Worm (Caenorhabditis elegans): ENCODE results near the gene Y56A3A.31.
A peak's percentile ranks its signal among the peaks of the same experiment; 100 is the strongest.

Gene Y56A3A.31

DNA sequence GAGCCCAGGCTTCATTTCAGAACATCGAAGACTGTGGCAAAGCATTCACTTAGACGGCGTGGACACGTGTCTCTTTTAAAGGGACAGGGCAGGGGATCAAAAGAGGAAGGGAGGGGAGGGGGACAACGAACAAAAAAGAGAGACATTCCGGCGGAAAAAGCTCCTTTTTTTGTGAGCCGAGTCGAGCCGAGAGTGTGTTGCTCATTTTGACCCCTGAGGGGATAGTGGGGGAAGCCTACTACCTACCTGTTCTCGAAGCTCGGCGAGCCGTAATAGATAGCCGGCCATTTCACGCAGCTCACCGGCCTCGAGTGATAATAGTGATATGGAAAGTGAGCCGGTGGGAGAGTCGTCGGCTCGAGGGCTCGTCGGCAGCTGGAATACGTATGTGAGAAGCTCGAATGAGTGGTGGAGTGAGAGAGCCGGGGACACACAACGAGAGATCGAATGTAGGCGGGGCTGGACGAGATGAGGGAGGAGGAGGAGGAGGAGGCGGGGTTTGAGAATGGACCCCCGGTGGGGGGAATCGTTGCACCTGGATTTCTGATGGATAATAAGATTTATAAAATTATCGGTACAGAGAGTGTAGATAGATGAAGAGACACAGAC lies 37.5 kb upstream of the Y56A3A.31 start:
- TF ChIP-seq ama-1 (optimal IDR thresholded peaks at IDR 0.05): peak; percentile 75
- TF ChIP-seq nfya-1 (tag; optimal IDR thresholded peaks at IDR 0.05; ENCODE audit: insufficient read depth): peak; percentile 38
- TF ChIP-seq sea-2 (GFP tag; optimal IDR thresholded peaks at IDR 0.05): no peak

ce11 chrIII:11937911-11938310 lies 36.4 kb upstream of the Y56A3A.31 start:
- TF ChIP-seq daf-12 (tag; optimal IDR thresholded peaks at IDR 0.05) (no peak), nhr-11 (tag; optimal IDR thresholded peaks at IDR 0.05) (no peak), fkh-2 (tag; optimal IDR thresholded peaks at IDR 0.05) (no peak), nfya-1 (tag; optimal IDR thresholded peaks at IDR 0.05; ENCODE audit: insufficient read depth) (peak; percentile 46), sea-2 (GFP tag; optimal IDR thresholded peaks at IDR 0.05) (no peak), tbx-2 (tag; optimal IDR thresholded peaks at IDR 0.05) (no peak), elt-2 (tag; optimal IDR thresholded peaks at IDR 0.05) (no peak), egl-5 (tag; optimal IDR thresholded peaks at IDR 0.05) (peak; percentile 28), elt-1 (tag; optimal IDR thresholded peaks at IDR 0.05) (no peak), snpc-4 (tag; optimal IDR thresholded peaks at IDR 0.05) (no peak), mdl-1 (tag; optimal IDR thresholded peaks at IDR 0.05) (no peak), lin-15B (tag; optimal IDR thresholded peaks at IDR 0.05) (no peak), zag-1 (tag; optimal IDR thresholded peaks at IDR 0.05) (no peak), ztf-4 (tag; optimal IDR thresholded peaks at IDR 0.05) (no peak)

ce11 chrIII:11938525-11938924 lies 35.8 kb upstream of the Y56A3A.31 start:
- TF ChIP-seq lsy-12 (tag; optimal IDR thresholded peaks at IDR 0.05) (no peak), nhr-28 (tag; optimal IDR thresholded peaks at IDR 0.05) (no peak), egl-5 (tag; optimal IDR thresholded peaks at IDR 0.05) (no peak), egl-27 (tag; optimal IDR thresholded peaks at IDR 0.05) (no peak), nhr-76 (tag; optimal IDR thresholded peaks at IDR 0.05) (no peak), elt-2 (tag; optimal IDR thresholded peaks at IDR 0.05) (no peak), jun-1 (tag; optimal IDR thresholded peaks at IDR 0.05) (no peak), fkh-2 (tag; optimal IDR thresholded peaks at IDR 0.05) (no peak), nhr-77 (tag; optimal IDR thresholded peaks at IDR 0.05) (no peak), nfya-1 (tag; optimal IDR thresholded peaks at IDR 0.05; ENCODE audit: insufficient read depth) (no peak), snpc-4 (tag; optimal IDR thresholded peaks at IDR 0.05) (no peak), fkh-10 (GFP tag; optimal IDR thresholded peaks at IDR 0.05) (no peak)

DNA sequence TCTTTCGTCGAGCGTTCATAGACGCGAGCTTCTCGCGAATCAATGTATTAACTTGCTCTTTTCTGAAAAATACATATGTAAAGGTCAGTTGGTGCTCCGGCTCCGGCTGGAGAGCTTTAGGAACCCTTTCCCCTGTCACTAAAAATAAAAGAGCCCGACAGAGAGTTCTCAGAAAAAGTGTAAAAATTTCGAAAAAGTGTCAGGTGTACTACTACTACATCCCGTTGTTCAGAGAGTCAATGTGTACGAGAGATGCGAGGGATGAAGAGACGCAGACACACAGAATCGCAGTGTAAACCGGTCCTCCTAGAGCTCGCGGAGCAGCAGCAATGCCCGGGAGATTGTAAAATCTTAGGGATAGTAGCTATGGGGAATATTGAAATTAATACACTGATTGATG lies 31.6 kb upstream of the Y56A3A.31 start:
- TF ChIP-seq elt-3 (tag; optimal IDR thresholded peaks at IDR 0.05): no peak
- peak; percentile 56 for TF ChIP-seq nfya-1 (tag; optimal IDR thresholded peaks at IDR 0.05; ENCODE audit: insufficient read depth)
- TF ChIP-seq lin-15B (tag; optimal IDR thresholded peaks at IDR 0.05): peak; percentile 10

DNA sequence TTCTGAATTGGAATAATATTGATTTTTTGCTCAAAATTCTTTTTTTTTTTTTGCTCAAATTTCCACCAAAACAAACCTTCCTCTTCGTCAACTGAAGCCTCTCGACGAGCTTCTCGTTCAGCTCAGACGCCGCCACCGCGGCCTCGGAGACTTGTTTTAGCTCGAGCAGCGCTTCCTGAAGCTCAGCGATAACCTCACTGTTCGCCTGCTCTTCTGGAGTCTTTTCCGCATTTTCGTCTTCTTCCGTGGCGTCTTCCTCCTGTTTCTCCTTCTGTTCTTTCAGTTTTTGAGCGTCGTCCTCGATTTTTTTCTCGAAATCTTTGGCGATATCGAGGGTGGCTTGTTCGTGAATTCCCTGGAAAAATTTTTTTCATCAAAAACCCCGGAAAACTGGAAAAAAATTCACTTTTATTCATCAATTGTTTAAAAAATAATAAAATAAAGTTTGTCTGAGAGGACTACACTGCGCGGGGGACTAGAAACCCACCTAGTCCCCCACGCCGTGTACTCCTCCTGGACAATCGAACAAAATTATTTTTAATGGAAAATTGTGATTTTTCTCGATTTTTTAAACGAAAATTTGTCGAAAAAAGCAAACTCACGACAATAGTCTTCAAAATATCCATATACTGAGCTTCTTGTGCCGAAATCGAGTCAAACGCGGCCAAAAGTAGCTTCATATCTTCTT lies 28.1 kb upstream of the Y56A3A.31 start:
- TF ChIP-seq unc-62 (GFP tag; optimal IDR thresholded peaks at IDR 0.05) (no peak), elt-2 (tag; optimal IDR thresholded peaks at IDR 0.05) (no peak), R02D3.7 (tag; optimal IDR thresholded peaks at IDR 0.05) (peak; percentile 40), ceh-16 (tag; optimal IDR thresholded peaks at IDR 0.05) (no peak), lsy-12 (tag; optimal IDR thresholded peaks at IDR 0.05) (peak; percentile 88), mdl-1 (tag; optimal IDR thresholded peaks at IDR 0.05) (no peak), nhr-77 (tag; optimal IDR thresholded peaks at IDR 0.05) (no peak), pha-4 (tag; optimal IDR thresholded peaks at IDR 0.05) (peak; percentile 72), zag-1 (tag; optimal IDR thresholded peaks at IDR 0.05) (no peak), nhr-43 (tag; optimal IDR thresholded peaks at IDR 0.05; ENCODE audit: poor library complexity, severe bottlenecking) (peak; percentile 96), pqm-1 (tag; optimal IDR thresholded peaks at IDR 0.05) (no peak), tbx-2 (tag; optimal IDR thresholded peaks at IDR 0.05) (peak; percentile 63), nhr-11 (tag; optimal IDR thresholded peaks at IDR 0.05) (no peak), ztf-4 (tag; optimal IDR thresholded peaks at IDR 0.05) (no peak), egl-27 (tag; optimal IDR thresholded peaks at IDR 0.05) (no peak), ceh-28 (tag; optimal IDR thresholded peaks at IDR 0.05) (no peak), snpc-4 (tag; optimal IDR thresholded peaks at IDR 0.05) (peak; percentile 77), lin-39 (tag; optimal IDR thresholded peaks at IDR 0.05) (peak; percentile 63), eor-1 (tag; optimal IDR thresholded peaks at IDR 0.05) (peak in 1 of 2 experiments; percentile 74), nhr-237 (tag; optimal IDR thresholded peaks at IDR 0.05) (no peak), unc-39 (tag; optimal IDR thresholded peaks at IDR 0.05) (no peak), nfya-1 (tag; optimal IDR thresholded peaks at IDR 0.05; ENCODE audit: insufficient read depth) (peak; percentile 95), fkh-2 (tag; optimal IDR thresholded peaks at IDR 0.05) (no peak), ceh-9 (tag; optimal IDR thresholded peaks at IDR 0.05) (no peak), sea-2 (GFP tag; optimal IDR thresholded peaks at IDR 0.05) (no peak), fos-1 (tag; optimal IDR thresholded peaks at IDR 0.05) (no peak), fkh-10 (GFP tag; optimal IDR thresholded peaks at IDR 0.05) (peak; percentile 84), skn-1 (tag; optimal IDR thresholded peaks at IDR 0.05) (peak; percentile 41), hmg-11 (tag; optimal IDR thresholded peaks at IDR 0.05) (peak; percentile 65), daf-12 (tag; optimal IDR thresholded peaks at IDR 0.05) (no peak), nhr-23 (tag; optimal IDR thresholded peaks at IDR 0.05) (peak; percentile 86), nhr-67 (tag; optimal IDR thresholded peaks at IDR 0.05) (no peak), aly-2 (tag; optimal IDR thresholded peaks at IDR 0.05) (no peak)

Measured in whole organism, L3 larva.